Fruit fly (Drosophila melanogaster) whole organism, adult: Measurements from ENCODE around the gene S6k.

ENCODE experiments used
- CG11617 ChIP-seq: fragments of 200-800 bp; sonication (Bioruptor generic); optimal IDR thresholded peaks from 2 replicates; lab custom pipeline; 2017; ENCODE audit warnings: mild to moderate bottlenecking, missing biosample characterization, missing genetic modification reagents, missing genetic modification characterization
- CG12768 ChIP-seq: fragments of 200-800 bp; sonication (Bioruptor generic); optimal IDR thresholded peaks from 2 replicates; lab custom pipeline; 2017; ENCODE audit warnings: missing biosample characterization, missing genetic modification characterization, mild to moderate bottlenecking, moderate library complexity, missing genetic modification reagents
- CG14711 ChIP-seq: fragments of 200-800 bp; sonication (Bioruptor generic); optimal IDR thresholded peaks from 2 replicates; lab custom pipeline; 2018; ENCODE audit warnings: missing biosample characterization, mild to moderate bottlenecking, missing genetic modification characterization, moderate library complexity
- CG1620 ChIP-seq: fragments of 200-800 bp; sonication (Bioruptor generic); optimal IDR thresholded peaks from 2 replicates; lab custom pipeline; 2016; ENCODE audit warnings: missing biosample characterization, missing genetic modification characterization
- CG33017 ChIP-seq: fragments of 200-800 bp; sonication (Bioruptor generic); optimal IDR thresholded peaks from 2 replicates; lab custom pipeline; 2018; ENCODE audit warnings: missing biosample characterization, mild to moderate bottlenecking, missing genetic modification characterization, moderate library complexity
- CG5204 ChIP-seq: fragments of 200-800 bp; sonication (Bioruptor generic); optimal IDR thresholded peaks from 2 replicates; lab custom pipeline; 2016; ENCODE audit warnings: missing biosample characterization, missing genetic modification characterization
- CG7045 ChIP-seq: fragments of 200-800 bp; sonication (Bioruptor generic); optimal IDR thresholded peaks from 2 replicates; lab custom pipeline; 2017; ENCODE audit warnings: missing biosample characterization, mild to moderate bottlenecking, missing genetic modification characterization
- CG7101 ChIP-seq: fragments of 200-800 bp; sonication (Bioruptor generic); optimal IDR thresholded peaks from 2 replicates; lab custom pipeline; 2018; ENCODE audit warnings: missing biosample characterization, mild to moderate bottlenecking, missing genetic modification characterization, moderate library complexity
- Clk ChIP-seq: fragments of 200-800 bp; sonication (Bioruptor generic); optimal IDR thresholded peaks from 2 replicates; lab custom pipeline; 2017; ENCODE audit warnings: missing biosample characterization, missing genetic modification characterization
- Crg-1 ChIP-seq: fragments of 200-800 bp; sonication (Bioruptor generic); optimal IDR thresholded peaks from 2 replicates; lab custom pipeline; 2016; ENCODE audit warnings: missing biosample characterization, missing genetic modification characterization
- Hr96 ChIP-seq: fragments of 200-800 bp; sonication (Bioruptor generic); optimal IDR thresholded peaks from 2 replicates; lab custom pipeline; 2016; ENCODE audit warnings: missing biosample characterization, missing genetic modification characterization
- Mnt ChIP-seq: fragments of 200-800 bp; sonication (Bioruptor generic); optimal IDR thresholded peaks from 2 replicates; lab custom pipeline; 2016; ENCODE audit warnings: missing biosample characterization, mild to moderate bottlenecking, missing genetic modification characterization
- bab1 ChIP-seq: fragments of 200-800 bp; sonication (Bioruptor generic); optimal IDR thresholded peaks from 3 replicates; lab custom pipeline; 2019; ENCODE audit warnings: missing biosample characterization, mild to moderate bottlenecking, missing genetic modification characterization, moderate library complexity
- cic ChIP-seq: fragments of 200-800 bp; sonication (Bioruptor generic); optimal IDR thresholded peaks from 2 replicates; lab custom pipeline; 2017; ENCODE audit warnings: missing biosample characterization, mild to moderate bottlenecking, missing genetic modification characterization, moderate library complexity
- cnc ChIP-seq, 2 experiments: fragments of >200 bp; optimal IDR thresholded peaks; 2 replicates each; lab custom pipeline; 2017
- kay ChIP-seq: fragments of 200-800 bp; sonication (Bioruptor generic); peaks from one replicate; lab custom pipeline; 2016; ENCODE audit warnings: missing biosample characterization, missing genetic modification characterization, borderline replicate concordance
- ovo ChIP-seq: fragments of 200-800 bp; sonication (Bioruptor generic); optimal IDR thresholded peaks from 2 replicates; lab custom pipeline; 2016; ENCODE audit warnings: missing biosample characterization, missing genetic modification characterization
- pad ChIP-seq: fragments of 200-800 bp; sonication (Bioruptor generic); optimal IDR thresholded peaks from 3 replicates; lab custom pipeline; 2017; ENCODE audit warnings: missing biosample characterization, missing genetic modification characterization, mild to moderate bottlenecking, moderate library complexity, missing genetic modification reagents
- tj ChIP-seq: fragments of 200-800 bp; sonication (Bioruptor generic); optimal IDR thresholded peaks from 3 replicates; lab custom pipeline; 2017; ENCODE audit warnings: missing biosample characterization, mild to moderate bottlenecking, missing genetic modification characterization, moderate library complexity
- toe ChIP-seq: fragments of 200-800 bp; sonication (Bioruptor generic); optimal IDR thresholded peaks from 2 replicates; lab custom pipeline; 2016; ENCODE audit warnings: missing biosample characterization, missing genetic modification characterization

Gene S6k

dm6 chr3L:5764922-5765843 is 45.5 kb downstream of the S6k start, which contains the start of gene CG10576:
Gene CG10576 (minus strand): TSS chr3L:5765702.
- TF ChIP-seq CG1620 (GFP tag; lab: Kevin White, UChicago): peak; percentile 42
- peak; percentile 20 for TF ChIP-seq pad (GFP tag; lab: Kevin White, UChicago)
- no peak for TF ChIP-seq Hr96
- no peak for TF ChIP-seq cic (GFP tag; lab: Kevin White, UChicago)
- no peak for TF ChIP-seq CG5204 (GFP tag; lab: Kevin White, UChicago)
- TF ChIP-seq CG7045: no peak
- no peak for TF ChIP-seq cnc (optimal IDR thresholded peaks at IDR 0.05; lab: Kevin White, UChicago)
- TF ChIP-seq CG7101 (tag; lab: Kevin White, UChicago): peak; percentile 18
- peak; percentile 44 for TF ChIP-seq CG11617 (GFP tag; lab: Kevin White, UChicago)
- no peak for TF ChIP-seq Clk (GFP tag; lab: Kevin White, UChicago)
- no peak for TF ChIP-seq kay (GFP tag; lab: Kevin White, UChicago)
- TF ChIP-seq CG14711 (tag; lab: Kevin White, UChicago): peak; percentile 95
- TF ChIP-seq CG33017 (tag; lab: Kevin White, UChicago): no peak
- TF ChIP-seq toe (GFP tag; lab: Kevin White, UChicago): no peak
- TF ChIP-seq CG12768 (GFP tag; lab: Kevin White, UChicago): no peak
- peak; percentile 21 for TF ChIP-seq tj (GFP tag; lab: Kevin White, UChicago)
- TF ChIP-seq Mnt: peak; percentile 98
- peak; percentile 52 for TF ChIP-seq Crg-1
- TF ChIP-seq bab1 (GFP tag; lab: Kevin White, UChicago): peak; percentile 21
- TF ChIP-seq ovo (GFP tag; lab: Kevin White, UChicago): no peak

- TF ChIP-seq Clk (GFP tag; lab: Kevin White, UChicago) (no peak), CG12768 (GFP tag; lab: Kevin White, UChicago) (peak; percentile 29), CG7045 (peak; percentile 3), cic (GFP tag; lab: Kevin White, UChicago) (peak; percentile 98), Mnt (peak; percentile 26)
These were observed 56.9 kb downstream of the S6k start for dm6 chr3L:5753605-5754365.

dm6 chr3L:5752903-5753604 is 57.7 kb downstream of the S6k start, which contains the start of gene Usp47:
Gene Usp47 (plus strand): TSS chr3L:5752973.
- TF ChIP-seq CG1620 (GFP tag; lab: Kevin White, UChicago) (peak; percentile 18), CG5204 (GFP tag; lab: Kevin White, UChicago) (no peak), Mnt (peak; percentile 56), bab1 (GFP tag; lab: Kevin White, UChicago) (peak; percentile 23)

DNA sequence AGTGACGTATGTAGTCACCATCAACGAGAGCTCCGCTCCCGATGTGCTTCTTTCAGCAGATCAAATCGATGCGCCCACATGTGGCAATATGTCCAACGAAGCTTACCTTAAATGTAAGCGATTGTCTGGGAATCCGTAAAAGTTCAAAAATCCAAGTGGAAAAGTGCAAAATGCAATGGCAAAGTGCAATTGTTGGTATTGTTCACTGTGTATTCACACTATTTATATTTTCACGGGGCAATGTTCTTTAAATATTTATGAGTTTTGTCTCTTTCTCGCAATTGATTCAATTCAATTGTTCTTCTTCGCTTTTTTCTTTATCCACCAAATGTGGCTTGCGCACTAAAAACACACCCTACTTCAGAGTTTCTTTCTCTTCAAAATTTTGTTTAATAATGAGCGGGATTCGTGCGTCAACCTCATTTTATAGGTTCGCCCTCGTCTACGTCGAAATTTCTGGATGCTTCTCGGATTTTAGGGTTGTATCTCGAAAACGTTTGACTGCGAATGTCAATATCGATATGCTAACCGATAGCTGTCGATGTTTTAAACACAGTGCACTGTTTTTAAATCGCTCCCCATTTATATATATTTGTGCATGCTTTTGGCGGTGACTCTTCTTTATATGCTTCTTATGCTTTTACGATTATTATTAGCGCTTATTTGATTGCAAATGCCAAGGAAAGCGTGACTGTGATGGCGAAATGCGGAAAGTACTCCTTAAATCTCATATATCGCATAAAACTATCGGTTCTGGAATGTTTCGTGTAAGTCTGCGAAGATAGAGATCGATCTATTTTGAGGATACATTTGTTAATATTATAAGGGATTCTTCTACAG is 58.8 kb downstream of the S6k start, which contains the start of gene DnaJ-1:
DnaJ-1 (minus strand) TSS at position 450 of the 840 bp plus-strand sequence.
- peak; percentile 56 for TF ChIP-seq CG7101 (tag; lab: Kevin White, UChicago)
- TF ChIP-seq cic (GFP tag; lab: Kevin White, UChicago): peak; percentile 82
- TF ChIP-seq bab1 (GFP tag; lab: Kevin White, UChicago): peak; percentile 84
- TF ChIP-seq toe (GFP tag; lab: Kevin White, UChicago): peak; percentile 58
- no peak for TF ChIP-seq Clk (GFP tag; lab: Kevin White, UChicago)
- TF ChIP-seq cnc (optimal IDR thresholded peaks at IDR 0.05; lab: Kevin White, UChicago): no peak
- TF ChIP-seq CG11617 (GFP tag; lab: Kevin White, UChicago): peak; percentile 68
- peak; percentile 28 for TF ChIP-seq CG1620 (GFP tag; lab: Kevin White, UChicago)
- TF ChIP-seq kay (GFP tag; lab: Kevin White, UChicago): peak; percentile 90
- peak; percentile 32 for TF ChIP-seq CG7045
- TF ChIP-seq CG14711 (tag; lab: Kevin White, UChicago): peak; percentile 98
- peak; percentile 60 for TF ChIP-seq tj (GFP tag; lab: Kevin White, UChicago)
- TF ChIP-seq Hr96: peak; percentile 47
- peak; percentile 62 for TF ChIP-seq Crg-1
- peak; percentile 45 for TF ChIP-seq CG33017 (tag; lab: Kevin White, UChicago)
- peak; percentile 67 for TF ChIP-seq CG5204 (GFP tag; lab: Kevin White, UChicago)
- peak; percentile 65 for TF ChIP-seq CG12768 (GFP tag; lab: Kevin White, UChicago)
- peak; percentile 73 for TF ChIP-seq Mnt
- TF ChIP-seq ovo (GFP tag; lab: Kevin White, UChicago): peak; percentile 57
- no peak for TF ChIP-seq pad (GFP tag; lab: Kevin White, UChicago)
